Worm (Caenorhabditis elegans) whole organism, mixed stage, embryonic: ENCODE data around the gene C05E4.15.
A peak's percentile ranks its signal among the peaks of the same experiment; 100 is the strongest.

Experiments
- M03D4.4 ChIP-seq: sonication (generic microtip); optimal IDR thresholded peaks from 2 replicates; lab custom pipeline; 2017; ENCODE audit warnings: mild to moderate bottlenecking, missing genetic modification characterization, missing compliant biosample characterization
- bed-3 ChIP-seq: fragments of 200-800 bp; sonication (Bioruptor generic); optimal IDR thresholded peaks from 3 replicates; lab custom pipeline; 2018; ENCODE audit warnings: mild to moderate bottlenecking, missing genetic modification characterization, moderate library complexity, missing compliant biosample characterization
- blmp-1 ChIP-seq: fragments of 150-350 bp; optimal IDR thresholded peaks from 2 replicates; lab custom pipeline; 2014; ENCODE audit warnings: missing biosample characterization, missing genetic modification characterization
- ceh-39 ChIP-seq: fragments of 150-350 bp; optimal IDR thresholded peaks from 2 replicates; lab custom pipeline; 2014; ENCODE audit warnings: missing biosample characterization, missing genetic modification characterization
- ceh-43 ChIP-seq: fragments of 200-800 bp; sonication (Bioruptor generic); optimal IDR thresholded peaks from 2 replicates; lab custom pipeline; 2018; ENCODE audit warnings: mild to moderate bottlenecking, missing genetic modification characterization, moderate library complexity, missing compliant biosample characterization
- ceh-83 ChIP-seq: fragments of 200-800 bp; sonication (Bioruptor generic); optimal IDR thresholded peaks from 2 replicates; lab custom pipeline; 2018; ENCODE audit warnings: mild to moderate bottlenecking, missing genetic modification characterization, missing compliant biosample characterization
- ces-1 ChIP-seq: fragments of 150-350 bp; optimal IDR thresholded peaks from 2 replicates; lab custom pipeline; 2014; ENCODE audit warnings: missing biosample characterization, missing genetic modification reagents, missing genetic modification characterization
- cnd-1 ChIP-seq: fragments of 200-800 bp; sonication (Bioruptor generic); optimal IDR thresholded peaks from 2 replicates; lab custom pipeline; 2018; ENCODE audit warnings: mild to moderate bottlenecking, missing genetic modification characterization, missing compliant biosample characterization
- elt-1 ChIP-seq: sonication (generic microtip); optimal IDR thresholded peaks from 2 replicates; lab custom pipeline; 2017; ENCODE audit warnings: missing genetic modification characterization, mild to moderate bottlenecking, missing compliant biosample characterization, antibody characterized with exemption, moderate library complexity, borderline replicate concordance; ENCODE audit not compliant: insufficient read depth
- elt-3 ChIP-seq: fragments of 150-350 bp; optimal IDR thresholded peaks from 2 replicates; lab custom pipeline; 2014; ENCODE audit warnings: missing biosample characterization, missing genetic modification characterization
- ham-2 ChIP-seq: fragments of 200-800 bp; sonication (Bioruptor generic); optimal IDR thresholded peaks from 2 replicates; lab custom pipeline; 2018; ENCODE audit warnings: mild to moderate bottlenecking, missing genetic modification characterization, missing compliant biosample characterization
- hlh-1 ChIP-seq: fragments of 150-350 bp; optimal IDR thresholded peaks from 2 replicates; lab custom pipeline; 2014; ENCODE audit warnings: missing biosample characterization, missing genetic modification reagents, missing genetic modification characterization
- lin-13 ChIP-seq: fragments of 150-350 bp; optimal IDR thresholded peaks from 2 replicates; lab custom pipeline; 2014; ENCODE audit warnings: missing biosample characterization, missing genetic modification characterization
- lin-32 ChIP-seq: fragments of 200-800 bp; sonication (Bioruptor generic); optimal IDR thresholded peaks from 2 replicates; lab custom pipeline; 2018; ENCODE audit warnings: mild to moderate bottlenecking, missing genetic modification characterization, missing compliant biosample characterization
- lsy-2 ChIP-seq: fragments of 150-350 bp; optimal IDR thresholded peaks from 2 replicates; lab custom pipeline; 2014; ENCODE audit warnings: missing biosample characterization, missing genetic modification characterization
- mab-5 ChIP-seq: fragments of 150-350 bp; optimal IDR thresholded peaks from 2 replicates; lab custom pipeline; 2014; ENCODE audit warnings: missing biosample characterization, missing genetic modification characterization
- mls-2 ChIP-seq: sonication (generic microtip); optimal IDR thresholded peaks from 2 replicates; lab custom pipeline; 2016; ENCODE audit warnings: mild to moderate bottlenecking, missing genetic modification characterization, moderate library complexity, missing compliant biosample characterization
- nhr-12 ChIP-seq: fragments of 150-350 bp; optimal IDR thresholded peaks from 2 replicates; lab custom pipeline; 2014; ENCODE audit warnings: missing biosample characterization, missing genetic modification characterization
- nhr-2 ChIP-seq: fragments of 150-350 bp; optimal IDR thresholded peaks from 2 replicates; lab custom pipeline; 2014; ENCODE audit warnings: missing biosample characterization, missing genetic modification characterization
- nhr-237 ChIP-seq: fragments of 150-350 bp; optimal IDR thresholded peaks from 2 replicates; lab custom pipeline; 2014; ENCODE audit warnings: missing biosample characterization, missing genetic modification characterization
- nhr-76 ChIP-seq: sonication (generic microtip); optimal IDR thresholded peaks from 2 replicates; lab custom pipeline; 2017; ENCODE audit warnings: missing biosample characterization, missing genetic modification characterization
- pha-4 ChIP-seq: fragments of 150-350 bp; optimal IDR thresholded peaks from 2 replicates; lab custom pipeline; 2018; ENCODE audit warnings: missing biosample characterization, missing genetic modification reagents, missing genetic modification characterization
- snpc-4 ChIP-seq: fragments of 150-350 bp; optimal IDR thresholded peaks from 2 replicates; lab custom pipeline; 2014; ENCODE audit warnings: missing biosample characterization, missing genetic modification characterization
- sptf-1 ChIP-seq: sonication (generic microtip); optimal IDR thresholded peaks from 2 replicates; lab custom pipeline; 2017; ENCODE audit warnings: mild to moderate bottlenecking, missing genetic modification characterization, moderate library complexity, missing compliant biosample characterization
- tbx-8 ChIP-seq: fragments of 200-800 bp; sonication (Bioruptor generic); optimal IDR thresholded peaks from 2 replicates; lab custom pipeline; 2018; ENCODE audit warnings: mild to moderate bottlenecking, missing genetic modification characterization, moderate library complexity, missing compliant biosample characterization
- unc-120 ChIP-seq: sonication (generic microtip); optimal IDR thresholded peaks from 2 replicates; lab custom pipeline; 2017; ENCODE audit warnings: missing genetic modification characterization, missing compliant biosample characterization; ENCODE audit not compliant: poor library complexity, severe bottlenecking
- unc-39 ChIP-seq: fragments of 150-350 bp; optimal IDR thresholded peaks from 2 replicates; lab custom pipeline; 2014; ENCODE audit warnings: missing biosample characterization, missing genetic modification characterization
- unc-62 ChIP-seq: fragments of 150-350 bp; optimal IDR thresholded peaks from 2 replicates; lab custom pipeline; 2014; ENCODE audit warnings: missing biosample characterization, missing genetic modification reagents, missing genetic modification characterization
- zip-8 ChIP-seq: fragments of 150-350 bp; optimal IDR thresholded peaks from 2 replicates; lab custom pipeline; 2014; ENCODE audit warnings: missing biosample characterization, missing genetic modification characterization

The C05E4.15 gene

DNA sequence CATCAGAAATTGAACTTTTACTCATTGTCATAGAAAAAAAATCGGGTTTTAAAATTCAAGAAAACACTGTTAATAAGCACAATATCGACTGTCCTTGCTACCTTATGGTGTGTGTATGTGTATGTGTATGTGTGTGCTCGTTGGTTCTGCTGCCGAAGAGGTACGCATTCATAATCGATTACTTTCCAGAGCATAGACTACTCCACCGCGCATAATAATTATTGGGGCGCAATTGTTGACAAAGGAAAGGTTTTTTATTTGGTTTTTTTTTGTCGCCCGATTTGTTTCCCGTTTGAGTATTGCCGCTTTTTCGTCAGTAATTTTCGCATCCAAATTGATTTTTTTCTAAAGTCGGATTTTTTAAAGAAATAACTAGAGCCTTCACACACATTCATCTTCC lies at the start of gene C05E4.15:
C05E4.15 (minus strand) TSS at position 101 of the 400 bp plus-strand sequence.
- TF ChIP-seq snpc-4 (tag; lab: Kevin White, UChicago) = no peak
- TF ChIP-seq hlh-1 (tag; lab: Kevin White, UChicago) = no peak
- TF ChIP-seq ceh-43 (GFP tag; lab: Kevin White, UChicago) = no peak
- TF ChIP-seq M03D4.4 (tag; lab: Kevin White, UChicago) = no peak
- no peak for TF ChIP-seq zip-8 (tag; lab: Kevin White, UChicago)
- TF ChIP-seq tbx-8 = no peak
- TF ChIP-seq ceh-83 (GFP tag; lab: Kevin White, UChicago) = no peak
- no peak for TF ChIP-seq unc-39 (tag; lab: Kevin White, UChicago)
- no peak for TF ChIP-seq blmp-1 (tag; lab: Kevin White, UChicago)
- TF ChIP-seq nhr-237 = no peak
- no peak for TF ChIP-seq nhr-2 (tag; lab: Kevin White, UChicago)
- no peak for TF ChIP-seq elt-3
- no peak for TF ChIP-seq nhr-76

DNA sequence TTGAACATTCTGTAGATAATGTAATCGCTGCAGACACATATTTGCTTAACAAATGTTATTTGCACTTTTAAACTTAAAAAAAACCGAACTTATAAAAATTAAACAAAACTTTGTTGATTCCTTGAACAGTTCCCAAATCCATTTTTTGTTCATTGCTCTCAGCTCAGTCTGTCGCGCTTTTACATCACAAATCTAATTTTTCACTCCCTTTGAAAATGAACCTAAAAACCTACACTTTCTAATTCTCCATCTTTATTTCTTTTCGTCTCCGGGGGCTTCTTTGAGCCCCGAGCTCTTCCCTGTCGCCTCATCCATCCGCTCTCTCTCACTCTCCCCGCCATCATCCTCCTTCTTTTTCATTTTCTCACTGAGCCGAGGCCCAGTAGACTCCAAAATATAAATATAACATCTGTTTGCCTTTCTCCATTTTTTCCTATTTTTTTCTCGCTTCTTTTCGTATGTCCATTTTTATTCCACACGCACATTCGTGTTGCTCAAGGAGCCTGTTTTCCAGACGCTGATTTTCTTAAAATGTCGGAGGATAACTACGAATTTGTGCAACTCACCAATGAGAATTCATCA lies 49.2 kb upstream of the C05E4.15 start, which contains the start of gene R13D11.4:
R13D11.4 (plus strand) TSS at position 532 of the 582 bp plus-strand sequence.
- TF ChIP-seq elt-1 (tag; lab: Kevin White, UChicago) = no peak
- peak; percentile 67 for TF ChIP-seq ces-1 (GFP tag; lab: Kevin White, UChicago)
- no peak for TF ChIP-seq nhr-237
- TF ChIP-seq lsy-2 (tag; lab: Kevin White, UChicago) = no peak
- TF ChIP-seq hlh-1 (tag; lab: Kevin White, UChicago) = no peak
- TF ChIP-seq ceh-43 (GFP tag; lab: Kevin White, UChicago) = no peak
- TF ChIP-seq unc-62 (GFP tag; lab: Kevin White, UChicago) = no peak
- TF ChIP-seq, all 35 proteins: peak for 1

DNA sequence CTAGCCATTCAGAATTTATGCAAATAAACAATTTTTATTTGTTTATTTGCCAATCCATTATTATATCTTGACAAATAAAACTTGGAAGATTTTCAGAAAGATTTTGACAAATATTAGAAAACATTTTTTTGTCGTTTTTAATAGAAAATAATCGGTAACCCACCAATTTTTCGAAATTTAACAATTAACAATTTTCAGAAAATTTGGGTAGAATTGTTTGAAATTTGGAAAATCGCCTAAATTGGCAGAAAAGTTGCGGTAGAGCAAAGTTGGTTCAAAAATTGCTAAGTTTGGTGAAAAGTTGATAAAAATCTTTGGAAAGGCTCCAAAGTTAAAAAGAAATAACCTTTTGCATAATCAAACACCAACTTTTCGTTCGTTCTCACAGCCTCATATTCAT lies 47.1 kb upstream of the C05E4.15 start:
- no peak for TF ChIP-seq pha-4 (tag; lab: Kevin White, UChicago)
- no peak for TF ChIP-seq elt-3
- TF ChIP-seq lin-32 = no peak
- TF ChIP-seq lsy-2 (tag; lab: Kevin White, UChicago) = no peak
- no peak for TF ChIP-seq nhr-12 (tag; lab: Kevin White, UChicago)
- no peak for TF ChIP-seq bed-3 (GFP tag; lab: Kevin White, UChicago)
- TF ChIP-seq nhr-237 = no peak
- no peak for TF ChIP-seq lin-13 (tag; lab: Kevin White, UChicago)
- TF ChIP-seq ceh-39 (tag; lab: Kevin White, UChicago) = no peak
- no peak for TF ChIP-seq ham-2 (GFP tag; lab: Kevin White, UChicago)
- TF ChIP-seq cnd-1 (tag; lab: Kevin White, UChicago) = no peak
- TF ChIP-seq M03D4.4 (tag; lab: Kevin White, UChicago) = no peak
- no peak for TF ChIP-seq tbx-8
- TF ChIP-seq, all 35 proteins: peak for 0

DNA sequence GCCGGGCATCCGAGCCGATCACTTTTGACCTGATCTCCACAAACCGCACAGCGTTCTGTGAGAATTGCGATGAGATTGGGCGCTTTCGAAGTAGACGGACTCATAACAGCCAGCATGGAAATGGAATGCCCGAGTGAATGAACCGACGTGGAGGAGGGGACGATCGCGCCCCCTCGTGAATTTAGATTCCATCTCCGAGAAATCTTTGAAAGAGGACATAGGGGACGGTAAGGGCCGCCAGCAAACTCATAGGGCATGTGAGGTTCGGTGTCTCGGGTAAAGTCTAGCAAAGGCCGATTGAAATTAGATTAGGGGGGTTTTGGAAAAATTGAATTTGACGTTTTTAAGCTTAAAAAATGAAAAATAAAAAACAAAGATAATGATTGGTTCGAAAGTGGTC lies 43.4 kb upstream of the C05E4.15 start, which contains the start of gene nhr-270:
nhr-270 (minus strand) TSS at position 257 of the 400 bp plus-strand sequence.
- peak; percentile 36 for TF ChIP-seq elt-1 (tag; lab: Kevin White, UChicago)
- TF ChIP-seq M03D4.4 (tag; lab: Kevin White, UChicago) = no peak

DNA sequence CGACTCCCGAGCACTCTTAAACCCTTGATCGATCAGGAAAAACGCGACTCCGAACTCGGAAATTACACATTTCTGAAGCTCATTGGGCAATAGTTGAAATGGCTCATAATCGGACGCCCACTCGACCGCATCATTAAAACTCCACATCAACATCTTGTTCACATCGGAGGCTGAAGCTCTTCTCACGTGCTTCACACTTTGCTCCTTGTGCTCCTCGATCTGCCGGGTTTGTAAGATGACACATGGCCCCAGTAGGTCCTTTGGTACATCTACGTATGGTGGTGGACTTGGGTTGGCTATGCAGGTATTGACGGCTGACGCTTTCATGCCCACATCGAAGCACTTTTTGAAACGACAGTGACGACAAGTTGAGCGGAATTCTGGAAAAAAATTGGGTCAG lies 42.3 kb upstream of the C05E4.15 start:
- TF ChIP-seq blmp-1 (tag; lab: Kevin White, UChicago) (no peak), mls-2 (tag; lab: Kevin White, UChicago) (no peak), bed-3 (GFP tag; lab: Kevin White, UChicago) (no peak), sptf-1 (no peak), nhr-237 (no peak), cnd-1 (tag; lab: Kevin White, UChicago) (no peak), elt-1 (tag; lab: Kevin White, UChicago) (no peak), zip-8 (tag; lab: Kevin White, UChicago) (no peak), unc-120 (tag; lab: Kevin White, UChicago) (no peak), mab-5 (tag; lab: Kevin White, UChicago) (no peak)

DNA sequence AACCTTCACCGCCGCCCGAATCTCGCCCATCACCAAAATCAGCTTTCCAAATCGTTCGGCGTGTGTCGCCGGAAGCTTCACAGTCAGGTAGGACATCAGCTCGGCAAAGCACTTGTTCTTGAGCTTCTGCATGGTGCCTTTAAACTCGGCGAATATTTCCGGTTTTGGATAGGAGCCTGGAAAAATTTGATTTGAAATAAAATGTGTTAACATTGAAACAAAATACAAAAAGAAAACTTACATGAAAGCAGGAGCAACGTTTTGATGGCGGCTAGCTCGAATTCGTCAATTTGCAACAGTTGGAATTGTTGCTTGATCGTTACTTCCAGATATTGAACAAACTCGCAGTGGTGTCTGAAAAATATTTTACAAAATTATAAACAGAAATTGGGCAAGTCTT lies 41.6 kb upstream of the C05E4.15 start:
- no peak for TF ChIP-seq nhr-76
- no peak for TF ChIP-seq lsy-2 (tag; lab: Kevin White, UChicago)
